Fruit fly (Drosophila melanogaster) whole organism, prepupa: ENCODE results near the gene Polr3D.

Experiments
- Blimp-1 ChIP-seq: fragments of 200-800 bp; sonication (Bioruptor generic); optimal IDR thresholded peaks from 3 replicates; lab custom pipeline; 2017; ENCODE audit warnings: missing biosample characterization, missing genetic modification characterization, mild to moderate bottlenecking, moderate library complexity, missing genetic modification reagents
- CG11902 ChIP-seq: fragments of 200-800 bp; sonication (Bioruptor generic); optimal IDR thresholded peaks from 3 replicates; lab custom pipeline; 2016; ENCODE audit warnings: missing biosample characterization, missing genetic modification characterization
- CG6163 ChIP-seq: fragments of 200-800 bp; sonication (Bioruptor generic); IDR thresholded peaks from 3 replicates; pipeline ENCODE4 v1.3.6; 2022; ENCODE audit warnings: missing biosample characterization, missing genetic modification characterization
- Smox ChIP-seq: fragments of 200-800 bp; sonication (Bioruptor generic); optimal IDR thresholded peaks from 3 replicates; lab custom pipeline; 2016; ENCODE audit warnings: missing biosample characterization, missing genetic modification characterization
- dac ChIP-seq: fragments of 200-800 bp; sonication (Bioruptor generic); optimal IDR thresholded peaks from 2 replicates; lab custom pipeline; 2017; ENCODE audit warnings: missing biosample characterization, mild to moderate bottlenecking, missing genetic modification characterization
- dsx ChIP-seq: fragments of 200-800 bp; optimal IDR thresholded peaks from 3 replicates; lab custom pipeline; 2019; ENCODE audit warnings: missing biosample characterization, mild to moderate bottlenecking, missing genetic modification characterization, moderate library complexity; ENCODE audit not compliant: poor library complexity, severe bottlenecking
- svp ChIP-seq: fragments of 200-800 bp; sonication (Bioruptor generic); peaks from one replicate; lab custom pipeline; 2016; ENCODE audit warnings: missing biosample characterization, missing genetic modification characterization

- TF ChIP-seq dac (GFP tag; lab: Kevin White, UChicago) = no peak
- no peak for TF ChIP-seq CG11902 (GFP tag; lab: Kevin White, UChicago)
- TF ChIP-seq Smox (GFP tag; lab: Kevin White, UChicago) = no peak
- TF ChIP-seq dsx (GFP tag; lab: Kevin White, UChicago) = peak; percentile 18
- TF ChIP-seq CG6163 (GFP tag; lab: Robert Waterston, UW) = no peak
- no peak for TF ChIP-seq Blimp-1 (GFP tag; lab: Kevin White, UChicago)
- TF ChIP-seq svp = peak; percentile 90
These were observed 33.5 kb downstream of the Polr3D start for dm6 chr3L:18075853-18076252.
